Fruit fly (Drosophila melanogaster) whole organism, prepupa: Measurements from ENCODE around the gene Coprox.

ENCODE experiments used
- Blimp-1 ChIP-seq: fragments of 200-800 bp; sonication (Bioruptor generic); optimal IDR thresholded peaks from 3 replicates; lab custom pipeline; 2017; ENCODE audit warnings: missing biosample characterization, missing genetic modification characterization, mild to moderate bottlenecking, moderate library complexity, missing genetic modification reagents
- CG15336 ChIP-seq: fragments of 200-800 bp; sonication (Bioruptor generic); IDR thresholded peaks from 2 replicates; pipeline ENCODE4 v1.3.6; 2022; ENCODE audit warnings: missing biosample characterization, missing genetic modification characterization
- CG16779 ChIP-seq: fragments of 200-800 bp; sonication (Bioruptor generic); optimal IDR thresholded peaks from 3 replicates; lab custom pipeline; 2017; ENCODE audit warnings: missing biosample characterization, mild to moderate bottlenecking, missing genetic modification characterization
- CG3032 ChIP-seq: fragments of 200-800 bp; optimal IDR thresholded peaks from 2 replicates; lab custom pipeline; 2019; ENCODE audit warnings: missing biosample characterization, mild to moderate bottlenecking, missing genetic modification characterization, moderate library complexity
- CG9139 ChIP-seq: fragments of 200-800 bp; sonication (Bioruptor generic); optimal IDR thresholded peaks from 3 replicates; lab custom pipeline; 2017; ENCODE audit warnings: missing biosample characterization, mild to moderate bottlenecking, missing genetic modification characterization
- Ets21C ChIP-seq: fragments of 200-800 bp; sonication (Bioruptor generic); optimal IDR thresholded peaks from 3 replicates; lab custom pipeline; 2016; ENCODE audit warnings: missing biosample characterization, missing genetic modification characterization
- Met ChIP-seq: fragments of 200-800 bp; sonication (Bioruptor generic); optimal IDR thresholded peaks from 3 replicates; lab custom pipeline; 2016; ENCODE audit warnings: missing biosample characterization, missing genetic modification characterization
- fkh ChIP-seq: fragments of 200-800 bp; sonication (Bioruptor generic); optimal IDR thresholded peaks from 3 replicates; lab custom pipeline; 2017; ENCODE audit warnings: missing biosample characterization, mild to moderate bottlenecking, missing genetic modification characterization, moderate library complexity

DNA sequence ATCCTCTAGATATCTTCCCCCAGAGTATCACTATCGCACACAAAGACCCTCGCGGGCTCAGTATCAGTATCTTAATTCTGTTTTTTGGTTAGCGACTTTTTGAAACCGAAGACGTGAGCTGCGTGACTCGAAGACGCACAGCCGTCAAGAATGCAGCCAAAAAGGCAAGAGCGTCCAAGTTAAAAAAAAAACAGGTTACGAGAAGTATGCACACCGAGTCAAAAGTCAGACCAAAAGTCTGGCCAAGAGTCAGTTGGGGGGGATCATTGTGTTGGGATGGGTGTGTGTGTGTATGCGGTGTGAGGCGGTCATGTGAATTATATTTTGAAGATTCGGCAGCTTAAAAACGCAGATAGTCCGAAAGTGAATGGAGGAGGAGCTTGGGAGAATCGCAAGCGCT lies 41.3 kb downstream of the Coprox start:
- no peak for TF ChIP-seq Ets21C (GFP tag; lab: Kevin White, UChicago)
- TF ChIP-seq CG3032 (tag; lab: Kevin White, UChicago) = no peak
- TF ChIP-seq Blimp-1 (GFP tag; lab: Kevin White, UChicago) = no peak
- TF ChIP-seq fkh (GFP tag; lab: Kevin White, UChicago) = no peak
- TF ChIP-seq CG9139 = no peak
- TF ChIP-seq Met (GFP tag; lab: Kevin White, UChicago) = no peak
- no peak for TF ChIP-seq CG16779 (tag; lab: Kevin White, UChicago)
- TF ChIP-seq CG15336 (GFP tag; lab: Robert Waterston, UW) = no peak
